Worm (Caenorhabditis elegans): ENCODE results near the gene Y38E10A.22.

The Y38E10A.22 gene

ce11 chrII:12630888-12631287 is 46.7 kb downstream of the Y38E10A.22 start, which contains the start of gene Y38E10A.34:
Gene Y38E10A.34 (plus strand): TSS chrII:12631188.
- TF ChIP-seq nhr-85 (tag) (peak; percentile 53), elt-2 (tag; optimal IDR thresholded peaks at IDR 0.05) (no peak), efl-1 (optimal IDR thresholded peaks at IDR 0.05) (no peak), efl-1 (GFP tag; optimal IDR thresholded peaks at IDR 0.05 in 1 of 2) (peak in 1 of 2 experiments; percentile 18)

ce11 chrII:12629387-12629786 is 48.2 kb downstream of the Y38E10A.22 start, which contains the start of gene Y38E10A.28:
Gene Y38E10A.28 (plus strand): TSS chrII:12629687.
- no peak for TF ChIP-seq elt-3 (tag; optimal IDR thresholded peaks at IDR 0.05)
- TF ChIP-seq nhr-90 (tag; optimal IDR thresholded peaks at IDR 0.05; ENCODE audit: poor library complexity), result no peak
- no peak for TF ChIP-seq mep-1 (tag; optimal IDR thresholded peaks at IDR 0.05)
- TF ChIP-seq zag-1 (tag; optimal IDR thresholded peaks at IDR 0.05), result no peak
- no peak for TF ChIP-seq unc-86 (tag; optimal IDR thresholded peaks at IDR 0.05)
- TF ChIP-seq grh-1 (GFP tag; IDR thresholded peaks at IDR 0.05), result no peak

- TF ChIP-seq swsn-7 (tag; optimal IDR thresholded peaks at IDR 0.05) (no peak), unc-98 (GFP tag; IDR thresholded peaks at IDR 0.05) (no peak), blmp-1 (tag; optimal IDR thresholded peaks at IDR 0.05) (peak; percentile 12), sox-4 (tag; optimal IDR thresholded peaks at IDR 0.05) (no peak), efl-1 (optimal IDR thresholded peaks at IDR 0.05) (no peak), efl-1 (GFP tag; optimal IDR thresholded peaks at IDR 0.05 in 1 of 2) (peak in 1 of 2 experiments; percentile 18), irx-1 (tag; optimal IDR thresholded peaks at IDR 0.05) (no peak), fkh-4 (tag; optimal IDR thresholded peaks at IDR 0.05; ENCODE audit: borderline replicate concordance) (no peak), fos-1 (tag; optimal IDR thresholded peaks at IDR 0.05) (no peak), elt-3 (tag; optimal IDR thresholded peaks at IDR 0.05) (peak in 1 of 6 experiments; percentile 21), C16A3.4 (tag; optimal IDR thresholded peaks at IDR 0.05) (no peak), dpl-1 (GFP tag; optimal IDR thresholded peaks at IDR 0.05) (no peak), ceh-63 (GFP tag; optimal IDR thresholded peaks at IDR 0.05) (no peak), ztf-4 (tag; optimal IDR thresholded peaks at IDR 0.05) (no peak), isw-1 (GFP tag; IDR thresholded peaks at IDR 0.05) (no peak), nhr-20 (tag; optimal IDR thresholded peaks at IDR 0.05) (peak; percentile 34), ceh-88 (GFP tag; IDR thresholded peaks at IDR 0.05) (no peak), nhr-19 (GFP tag; conservative IDR thresholded peaks at IDR 0.05) (no peak), grh-1 (GFP tag; IDR thresholded peaks at IDR 0.05) (no peak), alr-1 (tag; optimal IDR thresholded peaks at IDR 0.05; ENCODE audit: borderline replicate concordance) (no peak), skn-1 (tag; optimal IDR thresholded peaks at IDR 0.05) (no peak), Y116A8C.19 (tag; optimal IDR thresholded peaks at IDR 0.05; ENCODE audit: borderline replicate concordance) (no peak), C04F5.9 (tag; optimal IDR thresholded peaks at IDR 0.05) (no peak), nhr-11 (tag; optimal IDR thresholded peaks at IDR 0.05) (no peak), ztf-11 (tag; optimal IDR thresholded peaks at IDR 0.05) (no peak), nhr-12 (tag; optimal IDR thresholded peaks at IDR 0.05) (no peak), nhr-237 (tag; optimal IDR thresholded peaks at IDR 0.05) (no peak), egl-13 (tag; optimal IDR thresholded peaks at IDR 0.05) (no peak), mef-2 (tag; optimal IDR thresholded peaks at IDR 0.05) (no peak), nhr-28 (tag; optimal IDR thresholded peaks at IDR 0.05) (no peak), dsc-1 (tag; optimal IDR thresholded peaks at IDR 0.05) (no peak), aly-2 (tag; optimal IDR thresholded peaks at IDR 0.05) (no peak), nhr-90 (tag; optimal IDR thresholded peaks at IDR 0.05; ENCODE audit: poor library complexity) (no peak), lir-3 (tag; optimal IDR thresholded peaks at IDR 0.05; ENCODE audit: poor library complexity) (no peak), jun-1 (tag; optimal IDR thresholded peaks at IDR 0.05) (no peak), tlp-1 (tag; optimal IDR thresholded peaks at IDR 0.05) (no peak), hlh-17 (GFP tag; optimal IDR thresholded peaks at IDR 0.05; ENCODE audit: borderline replicate concordance) (no peak), xbp-1 (tag; optimal IDR thresholded peaks at IDR 0.05) (no peak), nhr-85 (tag) (peak; percentile 4), mep-1 (tag; optimal IDR thresholded peaks at IDR 0.05) (no peak), ama-1 (optimal IDR thresholded peaks at IDR 0.05) (no peak), lin-39 (tag; optimal IDR thresholded peaks at IDR 0.05) (no peak), nhr-71 (tag; optimal IDR thresholded peaks at IDR 0.05) (no peak), ceh-8 (GFP tag; optimal IDR thresholded peaks at IDR 0.05) (no peak), pax-3 (tag; optimal IDR thresholded peaks at IDR 0.05) (no peak), zag-1 (tag; optimal IDR thresholded peaks at IDR 0.05) (no peak), nhr-47 (tag; optimal IDR thresholded peaks at IDR 0.05) (no peak)
These were observed 49.0 kb downstream of the Y38E10A.22 start, which contains the start of gene nspe-5 for ce11 chrII:12628566-12628965. Gene nspe-5 (plus strand): TSS chrII:12628866.

Data from whole organism, L1 larva.